Worm (Caenorhabditis elegans): ENCODE measurements around the gene svh-1.

Gene svh-1

ce11 chrIV:8225357-8225756 is 18.9 kb downstream of the svh-1 start, which contains the start of gene serp-1.2:
Gene serp-1.2 (plus strand): TSS chrIV:8225674.
- TF ChIP-seq akir-1 (GFP tag; optimal IDR thresholded peaks at IDR 0.05) (no peak), C17E4.6 (GFP tag; IDR thresholded peaks at IDR 0.05) (no peak), attf-3 (GFP tag; conservative IDR thresholded peaks at IDR 0.05) (peak; percentile 85), D2030.7 (GFP tag; IDR thresholded peaks at IDR 0.05) (no peak), ztf-28 (GFP tag; IDR thresholded peaks at IDR 0.05) (no peak), efl-1 (GFP tag; optimal IDR thresholded peaks at IDR 0.05) (no peak), snpc-4 (GFP tag; optimal IDR thresholded peaks at IDR 0.05) (no peak), snpc-4 (tag; optimal IDR thresholded peaks at IDR 0.05) (peak in 1 of 4 experiments; percentile 9), F55B11.4 (tag; optimal IDR thresholded peaks at IDR 0.05; ENCODE audit: borderline replicate concordance, insufficient read depth) (no peak), nhr-80 (tag; optimal IDR thresholded peaks at IDR 0.05) (peak; percentile 66), nfyb-1 (GFP tag; IDR thresholded peaks at IDR 0.05) (no peak), ceh-27 (GFP tag; optimal IDR thresholded peaks at IDR 0.05) (no peak), hsf-1 (GFP tag; IDR thresholded peaks at IDR 0.05) (no peak), let-607 (tag; optimal IDR thresholded peaks at IDR 0.05) (peak in 1 of 2 experiments; percentile 51), hmg-1.2 (GFP tag; IDR thresholded peaks at IDR 0.05) (no peak), F23B12.7 (tag; optimal IDR thresholded peaks at IDR 0.05; ENCODE audit: insufficient read depth) (no peak), tbx-9 (tag; optimal IDR thresholded peaks at IDR 0.05; ENCODE audit: borderline replicate concordance) (no peak), mxl-1 (tag; optimal IDR thresholded peaks at IDR 0.05) (no peak)

DNA sequence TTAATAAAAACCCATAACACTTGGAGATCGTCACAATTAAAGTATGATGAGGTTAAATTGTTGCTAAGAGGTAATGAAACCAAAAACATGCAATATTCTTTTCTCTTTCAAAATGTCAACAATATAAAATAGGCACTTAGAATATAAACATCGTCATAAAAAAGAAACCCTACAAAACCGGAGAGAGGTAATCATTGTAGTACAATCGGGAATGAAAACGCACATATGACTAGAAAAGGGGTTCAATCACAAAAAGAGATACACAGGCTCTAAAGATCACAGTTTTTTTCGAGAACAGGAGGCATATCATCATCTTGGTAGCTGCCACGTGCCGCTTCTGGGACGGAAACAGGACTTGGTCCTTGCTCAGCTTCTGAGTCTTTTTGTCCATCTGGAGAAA is 20.1 kb downstream of the svh-1 start:
- TF ChIP-seq hmg-1.2 (GFP tag; IDR thresholded peaks at IDR 0.05) = 0 out of 2 replicates have a peak, but pooled peaks have one; percentile 3
- TF ChIP-seq B0336.3 (GFP tag; IDR thresholded peaks at IDR 0.05) = peak; percentile 59; the same call in 1 of the 2 replicates
- TF ChIP-seq K12H6.12 (tag; optimal IDR thresholded peaks at IDR 0.05) = no peak
- TF ChIP-seq atf-7 (tag; optimal IDR thresholded peaks at IDR 0.05) = peak; percentile 2
- TF ChIP-seq mel-28 (tag; optimal IDR thresholded peaks at IDR 0.05; ENCODE audit: borderline replicate concordance) = peak; percentile 44
- no peak for TF ChIP-seq Y67H2A.10 (GFP tag; conservative IDR thresholded peaks at IDR 0.05)
- peak; percentile 10 for TF ChIP-seq attf-5 (GFP tag; optimal IDR thresholded peaks at IDR 0.05)

DNA sequence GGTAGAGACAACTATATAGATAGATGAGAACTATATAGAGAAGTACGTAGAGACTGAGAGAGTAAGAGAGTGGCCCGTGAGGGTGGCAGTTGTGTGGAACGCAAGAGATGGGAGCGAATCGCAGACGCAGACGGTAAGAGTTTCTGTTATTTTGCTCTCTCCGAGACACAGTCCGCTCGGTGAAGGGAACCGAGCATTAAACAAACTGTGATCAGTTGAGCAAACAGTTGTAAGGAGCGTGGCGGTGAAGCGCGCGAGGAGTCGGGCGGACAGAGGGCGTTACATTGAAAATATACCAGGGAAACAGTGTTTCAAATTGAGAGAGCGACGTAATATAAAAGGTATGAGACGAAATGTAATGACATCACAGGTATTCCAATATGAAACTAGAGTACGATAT is 23.1 kb downstream of the svh-1 start:
- TF ChIP-seq F23B12.7 (tag; optimal IDR thresholded peaks at IDR 0.05; ENCODE audit: insufficient read depth) (no peak), hmg-1.2 (GFP tag; IDR thresholded peaks at IDR 0.05) (peak; percentile 63), gei-17 (GFP tag; optimal IDR thresholded peaks at IDR 0.05) (no peak), lir-1 (GFP tag; conservative IDR thresholded peaks at IDR 0.05) (no peak), lin-40 (tag; optimal IDR thresholded peaks at IDR 0.05) (peak; percentile 40), ceh-27 (GFP tag; optimal IDR thresholded peaks at IDR 0.05) (no peak), F49E8.2 (tag; optimal IDR thresholded peaks at IDR 0.05; ENCODE audit: insufficient read depth) (no peak), ztf-26 (tag; optimal IDR thresholded peaks at IDR 0.05) (no peak), tbp1 (GFP tag; optimal IDR thresholded peaks at IDR 0.05) (peak; percentile 9), Y79H2A.3 (GFP tag; conservative IDR thresholded peaks at IDR 0.05) (no peak), mcd-1 (GFP tag; IDR thresholded peaks at IDR 0.05) (peak; percentile 45), lsl-1 (GFP tag; optimal IDR thresholded peaks at IDR 0.05) (no peak), ets-4 (GFP tag; optimal IDR thresholded peaks at IDR 0.05) (peak; percentile 50), Y53F4B.3 (GFP tag; IDR thresholded peaks at IDR 0.05) (no peak), ceh-40 (GFP tag; IDR thresholded peaks at IDR 0.05) (no peak), nhr-120 (GFP tag; IDR thresholded peaks at IDR 0.05) (no peak), sea-2 (GFP tag; IDR thresholded peaks at IDR 0.05) (no peak), zfh-2 (GFP tag; conservative IDR thresholded peaks at IDR 0.05) (peak; percentile 82), ceh-79 (tag; optimal IDR thresholded peaks at IDR 0.05) (no peak), D2030.7 (GFP tag; IDR thresholded peaks at IDR 0.05) (no peak), xnd-1 (tag; optimal IDR thresholded peaks at IDR 0.05) (no peak), nfyb-1 (GFP tag; IDR thresholded peaks at IDR 0.05) (peak; percentile 59; the same call in 1 of the 2 replicates), atf-7 (tag; optimal IDR thresholded peaks at IDR 0.05) (peak; percentile 83), F37B4.10 (GFP tag; IDR thresholded peaks at IDR 0.05) (0 out of 2 replicates have a peak, but pooled peaks have one; percentile 43), Y95B8A.8 (GFP tag; IDR thresholded peaks at IDR 0.05) (no peak), attf-5 (GFP tag; optimal IDR thresholded peaks at IDR 0.05) (peak; percentile 45), dpff-1 (tag; optimal IDR thresholded peaks at IDR 0.05) (no peak), ztf-6 (GFP tag; IDR thresholded peaks at IDR 0.05) (no peak), nhr-80 (tag; optimal IDR thresholded peaks at IDR 0.05) (peak; percentile 96)
